Worm (Caenorhabditis elegans): Measurements from ENCODE around the gene C33G3.6.

DNA sequence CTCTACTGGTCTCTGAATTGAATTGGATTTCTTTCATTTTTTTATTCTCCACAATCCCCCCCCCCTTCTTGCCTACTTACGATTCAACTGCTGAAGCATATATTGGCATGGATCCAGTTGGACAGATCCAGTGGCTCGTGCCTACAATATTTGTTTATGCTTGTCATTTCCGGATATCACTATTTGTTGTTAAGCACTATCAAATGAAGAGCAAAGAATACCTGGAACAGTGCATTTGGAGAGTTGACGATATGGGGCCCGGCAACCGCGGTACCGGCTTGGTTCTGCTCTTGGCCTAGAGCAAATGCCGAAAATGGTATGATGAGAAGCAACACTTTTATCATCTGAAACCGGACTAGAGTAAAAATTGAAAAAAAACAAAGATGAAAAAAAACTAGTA lies 16.5 kb downstream of the C33G3.6 start, which contains the start of gene lgc-21:
- TF ChIP-seq blmp-1 (tag; optimal IDR thresholded peaks at IDR 0.05) (no peak), nhr-28 (tag; optimal IDR thresholded peaks at IDR 0.05) (no peak), mab-5 (tag; optimal IDR thresholded peaks at IDR 0.05) (no peak)

Measured in whole organism, mixed stage, embryonic.